Fruit fly (Drosophila melanogaster): ENCODE measurements around the gene CG46301.
A peak's percentile ranks its signal among the peaks of the same experiment; 100 is the strongest.

CG46301 gene

DNA sequence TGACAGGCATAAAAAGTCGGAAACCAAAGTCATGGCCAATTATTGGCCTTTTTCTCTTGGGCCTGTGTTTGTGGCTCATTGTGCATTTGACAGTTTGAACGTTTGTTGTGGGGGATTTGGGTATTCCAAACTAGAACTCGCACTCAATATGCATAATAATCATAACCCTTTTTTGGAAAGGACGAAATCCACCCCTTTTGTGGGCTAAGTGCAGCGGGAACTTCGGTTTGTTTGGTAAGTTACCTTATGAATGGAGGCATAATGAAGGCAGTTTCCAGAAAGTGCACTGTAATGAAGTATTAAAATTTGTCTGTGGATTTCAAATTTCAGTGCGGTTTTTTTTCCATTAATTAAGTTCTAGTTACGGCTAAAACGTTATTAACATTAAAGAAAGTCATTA lies 94.5 kb downstream of the CG46301 start:
- TF ChIP-seq CG17801 (GFP tag; optimal IDR thresholded peaks at IDR 0.05; ENCODE audit: partially characterized antibody), result no peak

DNA sequence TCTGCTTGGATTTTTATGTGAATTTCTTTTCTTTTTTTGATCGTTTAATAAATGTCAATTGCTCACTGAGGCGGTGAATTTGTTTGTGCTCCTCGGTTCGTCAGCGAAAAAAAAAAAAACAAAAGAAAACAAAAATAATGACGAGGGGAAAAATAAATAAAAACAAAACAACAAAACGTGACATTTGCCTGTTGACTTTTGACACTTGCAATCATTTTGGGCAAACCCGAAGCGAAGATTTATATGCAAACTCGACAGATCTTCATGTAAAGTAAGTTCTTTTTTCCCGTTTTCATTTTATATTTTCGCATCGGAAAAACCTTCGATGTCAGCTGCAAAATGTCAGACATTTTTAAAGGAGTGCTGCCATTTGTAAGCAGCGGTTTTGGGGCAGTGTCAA lies 96.5 kb downstream of the CG46301 start:
- peak; percentile 55 for TF ChIP-seq CG17801 (GFP tag; optimal IDR thresholded peaks at IDR 0.05; ENCODE audit: partially characterized antibody)

DNA sequence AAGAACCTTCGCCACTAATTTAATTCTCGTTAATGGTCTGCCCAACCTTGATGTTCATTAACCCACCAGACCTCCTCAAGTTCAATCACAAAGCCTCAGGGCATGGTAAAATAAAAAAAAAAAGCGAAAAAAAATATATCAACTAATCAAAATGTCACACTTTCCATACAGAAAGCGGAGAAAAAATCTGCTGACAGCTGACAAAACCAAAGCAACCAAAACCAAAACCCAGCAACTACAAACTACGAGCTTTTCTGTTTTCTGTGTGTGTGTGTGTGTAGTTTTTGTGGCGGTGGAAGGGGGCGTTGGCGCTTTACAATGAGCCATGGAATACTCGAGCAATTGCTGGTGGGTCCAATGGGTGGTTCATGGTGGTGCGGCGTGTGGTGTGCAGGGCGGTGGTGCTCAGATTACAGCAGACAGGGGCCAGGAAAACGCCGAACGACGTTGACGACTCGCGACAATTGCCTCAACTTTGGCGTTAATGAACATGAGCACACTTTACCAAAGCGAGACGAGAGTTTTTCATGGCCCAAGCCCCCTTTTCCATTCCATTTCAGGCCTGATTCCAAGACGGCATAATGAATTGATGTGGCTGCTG lies 100.0 kb downstream of the CG46301 start:
- peak; percentile 9 for TF ChIP-seq CG17801 (GFP tag; optimal IDR thresholded peaks at IDR 0.05; ENCODE audit: partially characterized antibody)

dm6 chr2L:14207134-14207533 lies 103.2 kb downstream of the CG46301 start:
- TF ChIP-seq CG17801 (GFP tag; optimal IDR thresholded peaks at IDR 0.05; ENCODE audit: partially characterized antibody), result no peak

dm6 chr2L:14207593-14208236 lies 103.8 kb downstream of the CG46301 start:
- TF ChIP-seq CG17801 (GFP tag; optimal IDR thresholded peaks at IDR 0.05; ENCODE audit: partially characterized antibody), result no peak

All from ovary, adult (tissue).